Worm (Caenorhabditis elegans) whole organism, L3 larva: ENCODE measurements around the gene F40G9.14.

Experiments
- aly-2 ChIP-seq: fragments of 150-350 bp; optimal IDR thresholded peaks from 2 replicates; lab custom pipeline; 2014; ENCODE audit warnings: missing biosample characterization, missing genetic modification characterization
- ama-1 ChIP-seq: fragments of 150-350 bp; optimal IDR thresholded peaks from 2 replicates; lab custom pipeline; 2018
- ceh-28 ChIP-seq: fragments of 150-350 bp; optimal IDR thresholded peaks from 2 replicates; lab custom pipeline; 2014; ENCODE audit warnings: missing biosample characterization, missing genetic modification reagents, missing genetic modification characterization
- elt-1 ChIP-seq: fragments of 150-350 bp; optimal IDR thresholded peaks from 2 replicates; lab custom pipeline; 2014; ENCODE audit warnings: missing biosample characterization, missing genetic modification characterization
- eor-1 ChIP-seq, 2 experiments: fragments of 150-350 bp; optimal IDR thresholded peaks; 2 replicates each; lab custom pipeline; 2014 to 2018; ENCODE audit warnings: missing biosample characterization in 2 of 2, missing genetic modification characterization in 2 of 2
- fos-1 ChIP-seq: fragments of 150-350 bp; optimal IDR thresholded peaks from 2 replicates; lab custom pipeline; 2014; ENCODE audit warnings: missing biosample characterization, missing genetic modification characterization
- lin-39 ChIP-seq: fragments of 150-350 bp; optimal IDR thresholded peaks from 2 replicates; lab custom pipeline; 2018; ENCODE audit warnings: missing biosample characterization, missing genetic modification reagents, missing genetic modification characterization
- mdl-1 ChIP-seq: fragments of 150-350 bp; optimal IDR thresholded peaks from 2 replicates; lab custom pipeline; 2014; ENCODE audit warnings: missing biosample characterization, missing genetic modification characterization
- nhr-237 ChIP-seq: fragments of 150-350 bp; optimal IDR thresholded peaks from 2 replicates; lab custom pipeline; 2014; ENCODE audit warnings: missing biosample characterization, missing genetic modification characterization
- nhr-25 ChIP-seq: sonication (generic microtip); optimal IDR thresholded peaks from 2 replicates; lab custom pipeline; 2017; ENCODE audit warnings: missing biosample characterization, missing genetic modification characterization
- nhr-67 ChIP-seq: fragments of 150-350 bp; optimal IDR thresholded peaks from 2 replicates; lab custom pipeline; 2014; ENCODE audit warnings: missing biosample characterization, missing genetic modification characterization
- skn-1 ChIP-seq: fragments of 150-350 bp; optimal IDR thresholded peaks from 2 replicates; lab custom pipeline; 2014; ENCODE audit warnings: missing biosample characterization, missing genetic modification characterization
- snpc-4 ChIP-seq: fragments of 150-350 bp; optimal IDR thresholded peaks from 2 replicates; lab custom pipeline; 2014; ENCODE audit warnings: missing biosample characterization, missing genetic modification characterization

- TF ChIP-seq ama-1 (lab: Kevin White, UChicago) (no peak), snpc-4 (tag; lab: Kevin White, UChicago) (no peak), nhr-67 (tag; lab: Kevin White, UChicago) (no peak), aly-2 (tag; lab: Kevin White, UChicago) (no peak), skn-1 (tag; lab: Kevin White, UChicago) (no peak), elt-1 (no peak), eor-1 (tag; optimal IDR thresholded peaks at IDR 0.05; lab: Kevin White, UChicago) (no peak), nhr-25 (tag; lab: Kevin White, UChicago) (no peak), nhr-237 (tag; lab: Kevin White, UChicago) (no peak), mdl-1 (tag; lab: Kevin White, UChicago) (no peak), ceh-28 (tag; lab: Kevin White, UChicago) (no peak), lin-39 (tag; lab: Kevin White, UChicago) (no peak), fos-1 (tag; lab: Kevin White, UChicago) (no peak)
These were observed 31.2 kb downstream of the F40G9.14 start, which contains the start of gene fbxb-84 for ce11 chrIII:146369-146768.
